Worm (Caenorhabditis elegans) whole organism, L4 larva: ENCODE data around the gene T10B10.9.

Source experiments
- Y105C5A.15 ChIP-seq: fragments of 200-800 bp; sonication (Bioruptor generic); IDR thresholded peaks from 2 replicates; pipeline ENCODE4 v1.3.6; 2022; ENCODE audit warnings: missing genetic modification characterization, missing compliant biosample characterization
- ZK546.5 ChIP-seq, 2 experiments: sonication (generic microtip); optimal IDR thresholded peaks; 2 replicates each; lab custom pipeline; 2017; ENCODE audit warnings: missing biosample characterization in 2 of 2, missing genetic modification characterization in 2 of 2
- aha-1 ChIP-seq: fragments of 150-350 bp; peaks from one replicate; lab custom pipeline; 2014; ENCODE audit warnings: missing biosample characterization, missing genetic modification characterization
- ama-1 ChIP-seq: fragments of 150-350 bp; optimal IDR thresholded peaks from 2 replicates; lab custom pipeline; 2014; ENCODE audit warnings: inconsistent platforms, mixed read lengths
- attf-4 ChIP-seq: sonication (generic microtip); optimal IDR thresholded peaks from 3 replicates; lab custom pipeline; 2017; ENCODE audit warnings: missing biosample characterization, missing genetic modification characterization
- ceh-20 ChIP-seq: fragments of 200-800 bp; sonication (Bioruptor generic); IDR thresholded peaks from 2 replicates; pipeline ENCODE4 v1.3.6; 2022; ENCODE audit warnings: missing genetic modification reagents, missing genetic modification characterization, missing compliant biosample characterization
- ces-1 ChIP-seq: fragments of 150-350 bp; sonication (generic microtip); optimal IDR thresholded peaks from 4 replicates; lab custom pipeline; 2014; ENCODE audit warnings: missing biosample characterization, missing genetic modification reagents, missing genetic modification characterization
- cey-2 ChIP-seq: sonication (generic microtip); optimal IDR thresholded peaks from 3 replicates; lab custom pipeline; 2017; ENCODE audit warnings: missing genetic modification characterization, mild to moderate bottlenecking, missing compliant biosample characterization, antibody characterized with exemption, borderline replicate concordance; ENCODE audit not compliant: insufficient read depth
- ctbp-1 ChIP-seq: fragments of 200-800 bp; sonication (Bioruptor generic); IDR thresholded peaks from 2 replicates; pipeline ENCODE4 v1.3.6; 2022; ENCODE audit warnings: missing genetic modification reagents, missing genetic modification characterization, missing compliant biosample characterization
- daf-16 ChIP-seq, 3 experiments: sonication (generic microtip); optimal IDR thresholded peaks; 2 replicates each; lab custom pipeline; 2016 to 2017; ENCODE audit warnings: missing genetic modification characterization in 3 of 3, missing genetic modification reagents in 3 of 3, mild to moderate bottlenecking in 2 of 3, missing compliant biosample characterization in 2 of 3, missing biosample characterization in 1 of 3, moderate library complexity in 1 of 3
- dmd-8 ChIP-seq: fragments of 200-800 bp; sonication (Bioruptor generic); IDR thresholded peaks from 2 replicates; pipeline ENCODE4 v1.3.6; 2022; ENCODE audit warnings: missing genetic modification characterization, missing compliant biosample characterization
- dpl-1 ChIP-seq: fragments of 150-350 bp; optimal IDR thresholded peaks from 2 replicates; lab custom pipeline; 2014; ENCODE audit warnings: missing biosample characterization, missing genetic modification reagents, missing genetic modification characterization
- egl-27 ChIP-seq: sonication (generic microtip); optimal IDR thresholded peaks from 3 replicates; lab custom pipeline; 2017; ENCODE audit warnings: missing biosample characterization, missing genetic modification reagents, missing genetic modification characterization
- fkh-10 ChIP-seq: fragments of 150-350 bp; optimal IDR thresholded peaks from 2 replicates; lab custom pipeline; 2014; ENCODE audit warnings: missing biosample characterization, missing genetic modification reagents, missing genetic modification characterization
- gei-8 ChIP-seq: fragments of 200-800 bp; sonication (Bioruptor generic); optimal IDR thresholded peaks from 2 replicates; lab custom pipeline; 2018; ENCODE audit warnings: mild to moderate bottlenecking, missing genetic modification characterization, missing compliant biosample characterization
- hlh-30 ChIP-seq: sonication (generic microtip); optimal IDR thresholded peaks from 2 replicates; lab custom pipeline; 2017; ENCODE audit warnings: antibody characterized with exemption, mild to moderate bottlenecking, missing genetic modification characterization, missing compliant biosample characterization; ENCODE audit not compliant: insufficient read depth
- lin-38 ChIP-seq: fragments of 200-800 bp; sonication (Bioruptor generic); IDR thresholded peaks from 2 replicates; pipeline ENCODE4 v1.3.6; 2022; ENCODE audit warnings: missing genetic modification reagents, missing genetic modification characterization, missing compliant biosample characterization
- lin-39 ChIP-seq: fragments of 150-350 bp; optimal IDR thresholded peaks from 2 replicates; lab custom pipeline; 2014; ENCODE audit warnings: missing biosample characterization, missing genetic modification reagents, missing genetic modification characterization
- lir-3 ChIP-seq: sonication (generic microtip); optimal IDR thresholded peaks from 2 replicates; lab custom pipeline; 2016; ENCODE audit warnings: mild to moderate bottlenecking, missing genetic modification characterization, missing compliant biosample characterization
- lsy-2 ChIP-seq, 2 experiments: fragments of 150-350 bp in 1 of 2; sonication (generic microtip) in 1 of 2; optimal IDR thresholded peaks; 2 replicates each; lab custom pipeline; 2014 to 2017; ENCODE audit warnings: missing biosample characterization in 2 of 2, missing genetic modification characterization in 2 of 2
- madf-5 ChIP-seq, 2 experiments: fragments of 200-800 bp; sonication (Bioruptor generic); IDR thresholded peaks; 2 replicates each; pipeline ENCODE4 v1.3.6; 2022; ENCODE audit warnings: missing compliant biosample characterization in 2 of 2, missing genetic modification characterization in 2 of 2
- madf-9 ChIP-seq: fragments of 200-800 bp; sonication (Bioruptor generic); conservative IDR thresholded peaks from 2 replicates; pipeline ENCODE4 v1.3.6; 2022; ENCODE audit warnings: missing genetic modification reagents, missing genetic modification characterization, missing compliant biosample characterization
- mes-2 ChIP-seq: sonication (generic microtip); optimal IDR thresholded peaks from 2 replicates; lab custom pipeline; 2016; ENCODE audit warnings: missing genotype, mild to moderate bottlenecking, missing genetic modification characterization, missing compliant biosample characterization; ENCODE audit not compliant: poor library complexity, severe bottlenecking
- mxl-3 ChIP-seq: fragments of 200-800 bp; sonication (Bioruptor generic); optimal IDR thresholded peaks from 2 replicates; lab custom pipeline; 2018; ENCODE audit warnings: mild to moderate bottlenecking, missing genetic modification characterization, missing compliant biosample characterization
- nhr-10 ChIP-seq: fragments of 150-350 bp; optimal IDR thresholded peaks from 2 replicates; lab custom pipeline; 2014; ENCODE audit warnings: missing biosample characterization, missing genetic modification characterization
- nhr-11 ChIP-seq: fragments of 150-350 bp; optimal IDR thresholded peaks from 2 replicates; lab custom pipeline; 2014; ENCODE audit warnings: missing biosample characterization, missing genetic modification characterization
- nhr-111 ChIP-seq: fragments of 200-800 bp; sonication (Bioruptor generic); optimal IDR thresholded peaks from 2 replicates; lab custom pipeline; 2018; ENCODE audit warnings: mild to moderate bottlenecking, missing genetic modification characterization, missing compliant biosample characterization
- nhr-237 ChIP-seq: sonication (generic microtip); optimal IDR thresholded peaks from 2 replicates; lab custom pipeline; 2017; ENCODE audit warnings: missing biosample characterization, missing genetic modification characterization
- nhr-48 ChIP-seq: sonication (generic microtip); optimal IDR thresholded peaks from 2 replicates; lab custom pipeline; 2016; ENCODE audit warnings: mild to moderate bottlenecking, missing genetic modification characterization, missing compliant biosample characterization
- nhr-6 ChIP-seq: fragments of 150-350 bp; optimal IDR thresholded peaks from 2 replicates; lab custom pipeline; 2014; ENCODE audit warnings: missing biosample characterization, missing genetic modification characterization
- nhr-76 ChIP-seq: fragments of 150-350 bp; optimal IDR thresholded peaks from 2 replicates; lab custom pipeline; 2014; ENCODE audit warnings: missing biosample characterization, missing genetic modification characterization
- php-3 ChIP-seq: fragments of 200-800 bp; sonication (Bioruptor generic); IDR thresholded peaks from 2 replicates; pipeline ENCODE4 v1.3.6; 2022; ENCODE audit warnings: missing genetic modification reagents, missing genetic modification characterization, missing compliant biosample characterization
- set-16 ChIP-seq: fragments of 200-800 bp; sonication (Bioruptor generic); IDR thresholded peaks from 2 replicates; pipeline ENCODE4 v1.3.6; 2022; ENCODE audit warnings: missing genetic modification reagents, missing genetic modification characterization, missing compliant biosample characterization
- tag-97 ChIP-seq: fragments of 200-800 bp; sonication (Bioruptor generic); IDR thresholded peaks from 2 replicates; pipeline ENCODE4 v1.3.6; 2022; ENCODE audit warnings: missing genetic modification characterization, missing compliant biosample characterization
- unc-62 ChIP-seq, 3 experiments: fragments of 150-350 bp in 1 of 3; sonication (generic microtip); optimal IDR thresholded peaks in 2 of 3; peaks in 1 of 3; 1 replicate in 1 of 3; 2 replicates in 2 of 3; lab custom pipeline; 2014 to 2017; ENCODE audit warnings: missing biosample characterization in 3 of 3, missing genetic modification characterization in 3 of 3, missing genetic modification reagents in 3 of 3, missing genotype in 1 of 3
- ztf-11 ChIP-seq: fragments of 150-350 bp; optimal IDR thresholded peaks from 2 replicates; lab custom pipeline; 2014; ENCODE audit warnings: missing biosample characterization, missing genetic modification characterization

T10B10.9 gene

DNA sequence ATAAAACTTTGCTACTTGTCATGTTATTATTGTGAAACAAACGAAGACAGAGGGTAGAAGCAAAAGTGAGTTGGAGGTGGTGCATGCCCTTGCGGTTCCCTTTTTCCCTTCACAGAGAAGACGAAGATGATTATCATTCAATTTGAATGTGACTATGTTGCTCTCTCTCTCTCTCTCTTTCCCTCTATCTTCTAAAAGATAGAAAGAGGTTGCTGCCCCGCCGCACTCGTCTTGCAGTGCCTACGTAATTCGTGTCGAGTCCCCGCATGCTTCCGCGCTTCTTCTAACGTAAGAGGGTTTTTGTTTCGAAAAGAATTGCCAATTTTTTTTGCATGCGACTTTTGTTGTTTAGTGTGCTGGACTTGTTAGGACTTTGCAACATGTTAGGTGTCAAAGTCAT is 36.0 kb upstream of the T10B10.9 start:
- TF ChIP-seq nhr-237 (tag; lab: Kevin White, UChicago) = no peak
- TF ChIP-seq fkh-10 (GFP tag; lab: Kevin White, UChicago) = peak; percentile 45
- no peak for TF ChIP-seq egl-27 (tag; lab: Kevin White, UChicago)
- peak; percentile 46; the same call in 1 of the 2 replicates for TF ChIP-seq ctbp-1 (GFP tag; lab: Robert Waterston, UW)
- TF ChIP-seq ceh-20 (GFP tag; lab: Robert Waterston, UW) = no peak

DNA sequence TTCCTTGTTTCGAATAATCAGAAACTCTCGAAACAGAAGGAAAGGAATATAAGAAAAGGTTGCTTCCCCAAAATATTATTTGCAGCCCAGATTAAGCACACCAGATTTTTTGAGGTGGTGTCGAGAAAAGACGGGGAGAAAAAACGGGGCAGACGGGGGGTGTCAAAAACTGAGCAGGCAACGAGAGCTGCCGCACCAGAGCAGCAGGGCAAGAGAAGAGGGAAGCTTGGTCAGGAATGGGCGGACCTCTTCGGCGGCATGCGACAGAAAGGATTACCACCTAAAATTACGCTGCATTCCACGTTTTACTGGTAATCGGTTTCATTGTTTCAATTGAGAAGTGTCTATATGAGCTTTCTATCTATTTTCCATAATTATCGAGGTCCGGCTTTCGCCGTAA is 32.1 kb upstream of the T10B10.9 start:
- TF ChIP-seq set-16 (GFP tag; lab: Robert Waterston, UW) = peak; percentile 73
- no peak for TF ChIP-seq madf-9 (GFP tag; lab: Robert Waterston, UW)
- TF ChIP-seq lin-39 (tag; lab: Kevin White, UChicago) = no peak

- no peak for TF ChIP-seq nhr-10 (tag; lab: Kevin White, UChicago)
- no peak for TF ChIP-seq lir-3 (tag; lab: Kevin White, UChicago)
- TF ChIP-seq ama-1 (lab: Kevin White, UChicago) = no peak
- TF ChIP-seq mxl-3 = no peak
- no peak for TF ChIP-seq ces-1 (GFP tag; lab: Kevin White, UChicago)
- TF ChIP-seq nhr-6 = no peak
- TF ChIP-seq gei-8 (GFP tag; lab: Kevin White, UChicago) = no peak
- no peak for TF ChIP-seq aha-1 (tag; lab: Kevin White, UChicago)
- no peak for TF ChIP-seq cey-2 (tag; lab: Kevin White, UChicago)
- no peak for TF ChIP-seq ZK546.5 (tag; optimal IDR thresholded peaks at IDR 0.05; lab: Kevin White, UChicago)
- no peak for TF ChIP-seq madf-9 (GFP tag; lab: Robert Waterston, UW)
- no peak for TF ChIP-seq dpl-1
- no peak for TF ChIP-seq lsy-2 (tag; optimal IDR thresholded peaks at IDR 0.05; lab: Kevin White, UChicago)
- TF ChIP-seq ztf-11 (tag; lab: Kevin White, UChicago) = no peak
These were observed 31.0 kb upstream of the T10B10.9 start for ce11 chrX:15133180-15133579.

DNA sequence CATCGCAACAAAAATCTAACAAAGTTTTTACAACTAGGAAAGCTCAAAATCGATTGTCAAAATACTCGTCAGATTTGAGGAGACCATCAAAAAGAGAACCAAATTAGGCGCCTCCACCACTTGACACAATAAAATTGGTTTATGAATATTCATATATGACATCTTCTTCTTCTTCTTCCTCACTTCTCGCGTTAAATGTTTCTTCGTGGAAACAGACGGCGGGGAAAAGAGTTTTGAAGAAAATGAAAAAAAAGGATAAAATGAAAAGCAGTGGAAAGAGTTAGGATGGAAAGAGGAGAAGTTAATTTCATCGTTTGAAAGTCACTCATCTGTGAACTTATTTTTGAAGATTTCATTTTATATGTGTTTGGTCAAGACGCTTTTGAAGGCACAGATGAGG is 29.3 kb upstream of the T10B10.9 start:
- TF ChIP-seq gei-8 (GFP tag; lab: Kevin White, UChicago) (no peak), attf-4 (tag; lab: Kevin White, UChicago) (no peak), Y105C5A.15 (no peak), lir-3 (tag; lab: Kevin White, UChicago) (no peak), madf-5 (GFP tag; IDR thresholded peaks at IDR 0.05; lab: Robert Waterston, UW) (no peak), tag-97 (GFP tag; lab: Robert Waterston, UW) (no peak), nhr-111 (GFP tag; lab: Kevin White, UChicago) (no peak), dmd-8 (no peak), mes-2 (tag; lab: Kevin White, UChicago) (no peak), nhr-237 (tag; lab: Kevin White, UChicago) (no peak), nhr-76 (tag; lab: Kevin White, UChicago) (no peak), ZK546.5 (tag; optimal IDR thresholded peaks at IDR 0.05; lab: Kevin White, UChicago) (no peak), php-3 (GFP tag; lab: Robert Waterston, UW) (no peak), unc-62 (GFP tag; optimal IDR thresholded peaks at IDR 0.05 in 1 of 2; lab: Kevin White, UChicago) (no peak), unc-62 (tag; optimal IDR thresholded peaks at IDR 0.05; lab: Kevin White, UChicago) (no peak), nhr-48 (tag; lab: Kevin White, UChicago) (no peak), ztf-11 (tag; lab: Kevin White, UChicago) (no peak), daf-16 (GFP tag; optimal IDR thresholded peaks at IDR 0.05; lab: Kevin White, UChicago) (no peak), daf-16 (tag; optimal IDR thresholded peaks at IDR 0.05; lab: Kevin White, UChicago) (no peak), lin-38 (GFP tag; lab: Robert Waterston, UW) (no peak), hlh-30 (tag; lab: Kevin White, UChicago) (no peak), nhr-11 (tag; lab: Kevin White, UChicago) (no peak)
- TF ChIP-seq, all 104 proteins: peak for 0
